Worm (Caenorhabditis elegans) whole organism, L1 larva: ENCODE measurements around the gene ugt-21.

Source experiments
- aly-2 ChIP-seq: fragments of 150-350 bp; optimal IDR thresholded peaks from 2 replicates; lab custom pipeline; 2014; ENCODE audit warnings: missing biosample characterization, missing genetic modification characterization
- ama-1 ChIP-seq: fragments of 150-350 bp; optimal IDR thresholded peaks from 2 replicates; lab custom pipeline; 2014
- blmp-1 ChIP-seq: fragments of 150-350 bp; optimal IDR thresholded peaks from 2 replicates; lab custom pipeline; 2014; ENCODE audit warnings: missing biosample characterization, missing genetic modification characterization
- ceh-8 ChIP-seq: fragments of 200-800 bp; sonication (Bioruptor generic); optimal IDR thresholded peaks from 2 replicates; lab custom pipeline; 2018; ENCODE audit warnings: mild to moderate bottlenecking, missing genetic modification characterization, moderate library complexity, missing compliant biosample characterization
- ceh-88 ChIP-seq: fragments of 200-800 bp; sonication (Bioruptor generic); IDR thresholded peaks from 2 replicates; pipeline ENCODE4 v1.3.6; 2022; ENCODE audit warnings: missing genetic modification characterization, missing compliant biosample characterization
- ces-1 ChIP-seq: fragments of 150-350 bp; optimal IDR thresholded peaks from 2 replicates; lab custom pipeline; 2014; ENCODE audit warnings: missing biosample characterization, missing genetic modification reagents, missing genetic modification characterization
- dpl-1 ChIP-seq, 3 experiments: fragments of 150-350 bp in 2 of 3; sonication (generic microtip) in 1 of 3; optimal IDR thresholded peaks; 2 replicates each; lab custom pipeline; 2014 to 2017; ENCODE audit warnings: missing biosample characterization in 3 of 3, missing genetic modification characterization in 3 of 3, missing genetic modification reagents in 3 of 3
- efl-1 ChIP-seq, 4 experiments: fragments of 150-350 bp; optimal IDR thresholded peaks in 3 of 4; peaks in 1 of 4; 1 replicate in 1 of 4; 2 replicates in 3 of 4; lab custom pipeline; 2014; ENCODE audit warnings: missing biosample characterization in 2 of 4, missing genetic modification characterization in 2 of 4, missing genetic modification reagents in 2 of 4
- egl-27 ChIP-seq, 2 experiments: fragments of 150-350 bp in 1 of 2; sonication (generic microtip); optimal IDR thresholded peaks; 3 replicates each; lab custom pipeline; 2017 to 2018; ENCODE audit warnings: missing biosample characterization in 2 of 2, missing genetic modification characterization in 2 of 2, missing genetic modification reagents in 2 of 2
- elt-2 ChIP-seq: sonication (generic microtip); optimal IDR thresholded peaks from 2 replicates; lab custom pipeline; 2016; ENCODE audit warnings: missing genetic modification characterization, mild to moderate bottlenecking, inconsistent platforms, missing compliant biosample characterization, missing genetic modification reagents
- elt-3 ChIP-seq, 6 experiments: fragments of 150-350 bp in 1 of 6; sonication (generic microtip); optimal IDR thresholded peaks; 2 replicates each; lab custom pipeline; 2017 to 2018; ENCODE audit warnings: missing biosample characterization in 6 of 6, missing genetic modification characterization in 6 of 6, inconsistent platforms in 1 of 6
- fkh-10 ChIP-seq: sonication (generic microtip); optimal IDR thresholded peaks from 2 replicates; lab custom pipeline; 2017; ENCODE audit warnings: missing biosample characterization, missing genetic modification reagents, missing genetic modification characterization
- fkh-4 ChIP-seq: sonication (generic microtip); optimal IDR thresholded peaks from 2 replicates; lab custom pipeline; 2016; ENCODE audit warnings: missing compliant biosample characterization, missing genetic modification characterization, borderline replicate concordance
- grh-1 ChIP-seq: fragments of 200-800 bp; sonication (Bioruptor generic); IDR thresholded peaks from 2 replicates; pipeline ENCODE4 v1.3.6; 2022; ENCODE audit warnings: missing genetic modification reagents, missing genetic modification characterization, missing compliant biosample characterization
- lin-14 ChIP-seq: fragments of 200-800 bp; sonication (Bioruptor generic); optimal IDR thresholded peaks from 2 replicates; lab custom pipeline; 2018; ENCODE audit warnings: mild to moderate bottlenecking, missing genetic modification characterization, moderate library complexity, missing compliant biosample characterization
- lsy-2 ChIP-seq, 2 experiments: fragments of 150-350 bp; optimal IDR thresholded peaks; 2 replicates each; lab custom pipeline; 2014; ENCODE audit warnings: missing biosample characterization in 2 of 2, missing genetic modification characterization in 2 of 2
- mdl-1 ChIP-seq, 2 experiments: fragments of 150-350 bp; optimal IDR thresholded peaks; 2 replicates each; lab custom pipeline; 2014 to 2017; ENCODE audit warnings: missing biosample characterization in 2 of 2, missing genetic modification characterization in 2 of 2, inconsistent platforms in 1 of 2
- nhr-71 ChIP-seq: sonication (generic microtip); optimal IDR thresholded peaks from 2 replicates; lab custom pipeline; 2016; ENCODE audit warnings: mild to moderate bottlenecking, missing genetic modification characterization, moderate library complexity, missing compliant biosample characterization
- nhr-77 ChIP-seq: fragments of 150-350 bp; optimal IDR thresholded peaks from 2 replicates; lab custom pipeline; 2014; ENCODE audit warnings: missing biosample characterization, missing genetic modification characterization
- nhr-85 ChIP-seq: sonication (generic microtip); peaks from one replicate; lab custom pipeline; 2016; ENCODE audit warnings: missing genetic modification characterization, inconsistent platforms, missing compliant biosample characterization
- nhr-90 ChIP-seq: sonication (generic microtip); optimal IDR thresholded peaks from 2 replicates; lab custom pipeline; 2016; ENCODE audit warnings: mild to moderate bottlenecking, missing genetic modification characterization, missing compliant biosample characterization; ENCODE audit not compliant: poor library complexity
- pax-3 ChIP-seq: fragments of 200-800 bp; sonication (Bioruptor generic); optimal IDR thresholded peaks from 2 replicates; lab custom pipeline; 2018; ENCODE audit warnings: mild to moderate bottlenecking, missing genetic modification characterization, moderate library complexity, missing compliant biosample characterization
- rnt-1 ChIP-seq: sonication (generic microtip); optimal IDR thresholded peaks from 2 replicates; lab custom pipeline; 2016; ENCODE audit warnings: mild to moderate bottlenecking, missing genetic modification characterization, moderate library complexity, missing compliant biosample characterization
- snpc-4 ChIP-seq: fragments of 150-350 bp; optimal IDR thresholded peaks from 2 replicates; lab custom pipeline; 2014; ENCODE audit warnings: missing biosample characterization, missing genetic modification characterization
- snu-23 ChIP-seq: sonication (generic microtip); optimal IDR thresholded peaks from 2 replicates; lab custom pipeline; 2016; ENCODE audit warnings: missing genetic modification characterization, missing compliant biosample characterization
- sptf-1 ChIP-seq: fragments of 150-350 bp; optimal IDR thresholded peaks from 2 replicates; lab custom pipeline; 2014; ENCODE audit warnings: missing biosample characterization, missing genetic modification characterization
- swsn-7 ChIP-seq: sonication (generic microtip); optimal IDR thresholded peaks from 2 replicates; lab custom pipeline; 2016; ENCODE audit warnings: missing genetic modification characterization, missing compliant biosample characterization
- tbx-2 ChIP-seq: sonication (generic microtip); optimal IDR thresholded peaks from 2 replicates; lab custom pipeline; 2016; ENCODE audit warnings: missing genetic modification characterization, missing compliant biosample characterization
- tlp-1 ChIP-seq: fragments of 150-350 bp; optimal IDR thresholded peaks from 2 replicates; lab custom pipeline; 2014; ENCODE audit warnings: missing biosample characterization, missing genetic modification characterization
- unc-130 ChIP-seq: fragments of 150-350 bp; optimal IDR thresholded peaks from 2 replicates; lab custom pipeline; 2017; ENCODE audit warnings: missing biosample characterization, missing genetic modification characterization, inconsistent platforms
- unc-30 ChIP-seq: sonication (generic microtip); optimal IDR thresholded peaks from 2 replicates; lab custom pipeline; 2017; ENCODE audit warnings: missing biosample characterization, missing genetic modification characterization
- unc-62 ChIP-seq: fragments of 150-350 bp; optimal IDR thresholded peaks from 2 replicates; lab custom pipeline; 2014; ENCODE audit warnings: missing biosample characterization, missing genetic modification reagents, missing genetic modification characterization
- vab-15 ChIP-seq: sonication (generic microtip); optimal IDR thresholded peaks from 2 replicates; lab custom pipeline; 2017; ENCODE audit warnings: missing genotype, mild to moderate bottlenecking, missing genetic modification characterization, missing compliant biosample characterization

Gene ugt-21

ce11 chrIV:9525682-9526416 is 25.7 kb downstream of the ugt-21 start, which contains the start of gene elo-1 (continued):
- no peak for TF ChIP-seq ama-1 (lab: Kevin White, UChicago)
- TF ChIP-seq ceh-8 = no peak
- peak in 1 of 2 experiments; percentile 18 for TF ChIP-seq mdl-1 (tag; optimal IDR thresholded peaks at IDR 0.05; lab: Kevin White, UChicago)
- TF ChIP-seq rnt-1 (tag; lab: Kevin White, UChicago) = peak; percentile 52
- peak; percentile 71 for TF ChIP-seq snu-23 (GFP tag; lab: Kevin White, UChicago)
- TF ChIP-seq blmp-1 (tag; lab: Kevin White, UChicago) = peak; percentile 98
- no peak for TF ChIP-seq aly-2 (tag; lab: Kevin White, UChicago)
- peak; percentile 89 for TF ChIP-seq fkh-4 (tag; lab: Kevin White, UChicago)
- peak; percentile 26 to 29 for TF ChIP-seq efl-1 (optimal IDR thresholded peaks at IDR 0.05; lab: Kevin White, UChicago)
- peak; percentile 30 to 92 for TF ChIP-seq efl-1 (GFP tag; optimal IDR thresholded peaks at IDR 0.05 in 1 of 2; lab: Kevin White, UChicago)
- peak; percentile 5 for TF ChIP-seq tbx-2 (tag; lab: Kevin White, UChicago)
- TF ChIP-seq vab-15 = no peak
- TF ChIP-seq elt-3 (tag; optimal IDR thresholded peaks at IDR 0.05; lab: Kevin White, UChicago) = peak in 4 of 6 experiments; percentile 21 to 46 (median 40)
- TF ChIP-seq tlp-1 (tag; lab: Kevin White, UChicago) = peak; percentile 3
- TF ChIP-seq fkh-10 (GFP tag; lab: Kevin White, UChicago) = no peak
- TF ChIP-seq nhr-77 (tag; lab: Kevin White, UChicago) = no peak
- TF ChIP-seq swsn-7 (tag; lab: Kevin White, UChicago) = peak; percentile 39
- peak; percentile 91 for TF ChIP-seq nhr-85 (tag; lab: Kevin White, UChicago)
- no peak for TF ChIP-seq pax-3

- TF ChIP-seq elt-2 (tag; lab: Kevin White, UChicago) = peak; percentile 51
- TF ChIP-seq ceh-88 = no peak
- no peak for TF ChIP-seq ces-1 (GFP tag; lab: Kevin White, UChicago)
- TF ChIP-seq nhr-90 (tag; lab: Kevin White, UChicago) = no peak
- no peak for TF ChIP-seq sptf-1 (tag; lab: Kevin White, UChicago)
- TF ChIP-seq tlp-1 (tag; lab: Kevin White, UChicago) = no peak
- TF ChIP-seq efl-1 (optimal IDR thresholded peaks at IDR 0.05; lab: Kevin White, UChicago) = no peak
- no peak for TF ChIP-seq efl-1 (GFP tag; optimal IDR thresholded peaks at IDR 0.05 in 1 of 2; lab: Kevin White, UChicago)
Measured at ce11 chrIV:9527002-9527401, 26.9 kb downstream of the ugt-21 start.

ce11 chrIV:9529647-9530046 is 29.5 kb downstream of the ugt-21 start, which contains the start of gene elo-7:
Gene elo-7 (plus strand): TSS chrIV:9529947.
- no peak for TF ChIP-seq egl-27 (tag; optimal IDR thresholded peaks at IDR 0.05; lab: Kevin White, UChicago)
- TF ChIP-seq snpc-4 = no peak
- TF ChIP-seq nhr-77 (tag; lab: Kevin White, UChicago) = no peak
- TF ChIP-seq unc-30 (tag; lab: Kevin White, UChicago) = no peak
- no peak for TF ChIP-seq elt-3 (tag; optimal IDR thresholded peaks at IDR 0.05; lab: Kevin White, UChicago)
- TF ChIP-seq elt-2 (tag; lab: Kevin White, UChicago) = no peak
- TF ChIP-seq grh-1 (GFP tag; lab: Robert Waterston, UW) = no peak
- no peak for TF ChIP-seq rnt-1 (tag; lab: Kevin White, UChicago)
- TF ChIP-seq lsy-2 (tag; optimal IDR thresholded peaks at IDR 0.05; lab: Kevin White, UChicago) = no peak
- no peak for TF ChIP-seq unc-130 (tag; lab: Kevin White, UChicago)

ce11 chrIV:9530768-9531167 is 30.7 kb downstream of the ugt-21 start:
- TF ChIP-seq dpl-1 (GFP tag; optimal IDR thresholded peaks at IDR 0.05; lab: Kevin White, UChicago) (no peak), snu-23 (GFP tag; lab: Kevin White, UChicago) (peak; percentile 9), aly-2 (tag; lab: Kevin White, UChicago) (no peak), nhr-90 (tag; lab: Kevin White, UChicago) (peak; percentile 34), unc-62 (no peak), lin-14 (GFP tag; lab: Kevin White, UChicago) (no peak), blmp-1 (tag; lab: Kevin White, UChicago) (no peak), elt-3 (tag; optimal IDR thresholded peaks at IDR 0.05; lab: Kevin White, UChicago) (no peak), nhr-71 (tag; lab: Kevin White, UChicago) (peak; percentile 15)
